Fruit fly (Drosophila melanogaster) whole organism, prepupa: ENCODE data around the gene CG12986.
A peak's percentile ranks its signal among the peaks of the same experiment; 100 is the strongest.

Source experiments
- CG10631 ChIP-seq: fragments of 200-800 bp; sonication (Bioruptor generic); optimal IDR thresholded peaks from 2 replicates; lab custom pipeline; 2016; ENCODE audit warnings: missing biosample characterization, missing genetic modification characterization
- CG10669 ChIP-seq: fragments of 200-800 bp; sonication (Bioruptor generic); optimal IDR thresholded peaks from 3 replicates; lab custom pipeline; 2018; ENCODE audit warnings: missing biosample characterization, mild to moderate bottlenecking, missing genetic modification characterization, moderate library complexity
- CG11294 ChIP-seq: fragments of 200-800 bp; sonication (Bioruptor generic); IDR thresholded peaks from 2 replicates; pipeline ENCODE4 v1.3.6; 2022; ENCODE audit warnings: missing biosample characterization, missing genetic modification characterization
- CG11762 ChIP-seq: fragments of 200-800 bp; sonication (Bioruptor generic); optimal IDR thresholded peaks from 3 replicates; lab custom pipeline; 2016; ENCODE audit warnings: missing biosample characterization, missing genetic modification characterization; ENCODE audit not compliant: insufficient read depth
- CG11902 ChIP-seq: fragments of 200-800 bp; sonication (Bioruptor generic); optimal IDR thresholded peaks from 3 replicates; lab custom pipeline; 2016; ENCODE audit warnings: missing biosample characterization, missing genetic modification characterization
- CG1621 ChIP-seq: fragments of 200-800 bp; sonication (Bioruptor generic); optimal IDR thresholded peaks from 3 replicates; lab custom pipeline; 2018; ENCODE audit warnings: missing biosample characterization, mild to moderate bottlenecking, missing genetic modification characterization
- CG16779 ChIP-seq: fragments of 200-800 bp; sonication (Bioruptor generic); optimal IDR thresholded peaks from 3 replicates; lab custom pipeline; 2017; ENCODE audit warnings: missing biosample characterization, mild to moderate bottlenecking, missing genetic modification characterization
- CG31627 ChIP-seq: fragments of 200-800 bp; sonication (Bioruptor generic); optimal IDR thresholded peaks from 3 replicates; lab custom pipeline; 2016; ENCODE audit warnings: missing biosample characterization, missing genetic modification characterization
- CG3919 ChIP-seq: fragments of 200-800 bp; sonication (Bioruptor generic); optimal IDR thresholded peaks from 3 replicates; lab custom pipeline; 2016; ENCODE audit warnings: missing biosample characterization, missing genetic modification characterization
- CG4318 ChIP-seq: fragments of 200-800 bp; sonication (Bioruptor generic); optimal IDR thresholded peaks from 3 replicates; lab custom pipeline; 2017; ENCODE audit warnings: missing biosample characterization, mild to moderate bottlenecking, missing genetic modification characterization
- CG6163 ChIP-seq: fragments of 200-800 bp; sonication (Bioruptor generic); IDR thresholded peaks from 3 replicates; pipeline ENCODE4 v1.3.6; 2022; ENCODE audit warnings: missing biosample characterization, missing genetic modification characterization
- CG6276 ChIP-seq: fragments of 200-800 bp; sonication (Bioruptor generic); optimal IDR thresholded peaks from 2 replicates; lab custom pipeline; 2017; ENCODE audit warnings: missing biosample characterization, mild to moderate bottlenecking, missing genetic modification characterization
- CG6792 ChIP-seq: fragments of 200-800 bp; sonication (Bioruptor generic); optimal IDR thresholded peaks from 3 replicates; lab custom pipeline; 2016; ENCODE audit warnings: missing biosample characterization, missing genetic modification characterization
- CG6808 ChIP-seq: fragments of 200-800 bp; sonication (Bioruptor generic); optimal IDR thresholded peaks from 3 replicates; lab custom pipeline; 2017; ENCODE audit warnings: missing biosample characterization, missing genetic modification characterization, mild to moderate bottlenecking, moderate library complexity, missing genetic modification reagents
- CG6854 ChIP-seq: fragments of 200-800 bp; sonication (Bioruptor generic); optimal IDR thresholded peaks from 2 replicates; lab custom pipeline; 2017; ENCODE audit warnings: missing biosample characterization, mild to moderate bottlenecking, missing genetic modification characterization
- CG7368 ChIP-seq: fragments of 200-800 bp; sonication (Bioruptor generic); optimal IDR thresholded peaks from 3 replicates; lab custom pipeline; 2016; ENCODE audit warnings: missing biosample characterization, missing genetic modification characterization
- CG8119 ChIP-seq: fragments of 200-800 bp; sonication (Bioruptor generic); IDR thresholded peaks from 3 replicates; pipeline ENCODE4 v1.3.6; 2022; ENCODE audit warnings: missing biosample characterization, missing genetic modification characterization
- CG8319 ChIP-seq: fragments of 200-800 bp; sonication (Bioruptor generic); optimal IDR thresholded peaks from 3 replicates; lab custom pipeline; 2016; ENCODE audit warnings: missing biosample characterization, missing genetic modification characterization
- CG8632 ChIP-seq: fragments of 200-800 bp; sonication (Bioruptor generic); optimal IDR thresholded peaks from 3 replicates; lab custom pipeline; 2016; ENCODE audit warnings: missing biosample characterization, missing genetic modification characterization
- CG9139 ChIP-seq: fragments of 200-800 bp; sonication (Bioruptor generic); optimal IDR thresholded peaks from 3 replicates; lab custom pipeline; 2017; ENCODE audit warnings: missing biosample characterization, mild to moderate bottlenecking, missing genetic modification characterization
- Eip75B ChIP-seq: fragments of 200-800 bp; sonication (Bioruptor generic); optimal IDR thresholded peaks from 3 replicates; lab custom pipeline; 2016; ENCODE audit warnings: missing biosample characterization, missing genetic modification characterization
- Eip93F ChIP-seq: fragments of 200-800 bp; sonication (Bioruptor generic); optimal IDR thresholded peaks from 2 replicates; lab custom pipeline; 2016; ENCODE audit warnings: missing biosample characterization, mild to moderate bottlenecking, missing genetic modification characterization
- Ets21C ChIP-seq: fragments of 200-800 bp; sonication (Bioruptor generic); optimal IDR thresholded peaks from 3 replicates; lab custom pipeline; 2016; ENCODE audit warnings: missing biosample characterization, missing genetic modification characterization
- Ets96B ChIP-seq: fragments of 200-800 bp; optimal IDR thresholded peaks from 2 replicates; lab custom pipeline; 2019; ENCODE audit warnings: missing biosample characterization, mild to moderate bottlenecking, missing genetic modification characterization, moderate library complexity
- Gug ChIP-seq: fragments of 200-800 bp; sonication (Bioruptor generic); IDR thresholded peaks from 2 replicates; pipeline ENCODE4 v1.3.6; 2022; ENCODE audit warnings: missing biosample characterization, missing genetic modification characterization
- Hr38 ChIP-seq: sonication (Bioruptor generic); optimal IDR thresholded peaks from 2 replicates; lab custom pipeline; 2016; ENCODE audit warnings: missing biosample characterization, missing genetic modification characterization
- Hr4 ChIP-seq: fragments of 200-800 bp; sonication (Bioruptor generic); optimal IDR thresholded peaks from 3 replicates; lab custom pipeline; 2016; ENCODE audit warnings: missing biosample characterization, missing genetic modification characterization
- Lpt ChIP-seq: fragments of 200-800 bp; sonication (Bioruptor generic); optimal IDR thresholded peaks from 3 replicates; lab custom pipeline; 2016; ENCODE audit warnings: missing biosample characterization, missing genetic modification characterization
- OdsH ChIP-seq: fragments of 200-800 bp; sonication (Bioruptor generic); optimal IDR thresholded peaks from 3 replicates; lab custom pipeline; 2016; ENCODE audit warnings: missing biosample characterization, missing genetic modification characterization
- Smox ChIP-seq: fragments of 200-800 bp; sonication (Bioruptor generic); optimal IDR thresholded peaks from 3 replicates; lab custom pipeline; 2016; ENCODE audit warnings: missing biosample characterization, missing genetic modification characterization
- Sox102F ChIP-seq: fragments of 200-800 bp; sonication (Bioruptor generic); optimal IDR thresholded peaks from 2 replicates; lab custom pipeline; 2016; ENCODE audit warnings: missing biosample characterization, mild to moderate bottlenecking, missing genetic modification characterization
- Sox14 ChIP-seq: fragments of 200-800 bp; sonication (Bioruptor generic); optimal IDR thresholded peaks from 3 replicates; lab custom pipeline; 2016; ENCODE audit warnings: missing biosample characterization, missing genetic modification characterization
- Sox15 ChIP-seq: fragments of 200-800 bp; sonication (Bioruptor generic); optimal IDR thresholded peaks from 3 replicates; lab custom pipeline; 2016; ENCODE audit warnings: missing biosample characterization, missing genetic modification characterization
- acj6 ChIP-seq: fragments of 200-800 bp; sonication (Bioruptor generic); optimal IDR thresholded peaks from 3 replicates; lab custom pipeline; 2016; ENCODE audit warnings: missing biosample characterization, missing genetic modification characterization
- cyc ChIP-seq: fragments of 200-800 bp; sonication (Bioruptor generic); optimal IDR thresholded peaks from 3 replicates; lab custom pipeline; 2016; ENCODE audit warnings: missing biosample characterization, missing genetic modification characterization
- dac ChIP-seq: fragments of 200-800 bp; sonication (Bioruptor generic); optimal IDR thresholded peaks from 2 replicates; lab custom pipeline; 2017; ENCODE audit warnings: missing biosample characterization, mild to moderate bottlenecking, missing genetic modification characterization
- dsx ChIP-seq: fragments of 200-800 bp; optimal IDR thresholded peaks from 3 replicates; lab custom pipeline; 2019; ENCODE audit warnings: missing biosample characterization, mild to moderate bottlenecking, missing genetic modification characterization, moderate library complexity; ENCODE audit not compliant: poor library complexity, severe bottlenecking
- eg ChIP-seq: fragments of 200-800 bp; sonication (Bioruptor generic); IDR thresholded peaks from 3 replicates; pipeline ENCODE4 v1.3.6; 2022; ENCODE audit warnings: missing biosample characterization, missing genetic modification characterization
- fd59A ChIP-seq: fragments of 200-800 bp; sonication (Bioruptor generic); optimal IDR thresholded peaks from 2 replicates; lab custom pipeline; 2017; ENCODE audit warnings: missing biosample characterization, mild to moderate bottlenecking, missing genetic modification characterization, missing genetic modification reagents
- fd85E ChIP-seq: fragments of 200-800 bp; sonication (Bioruptor generic); optimal IDR thresholded peaks from 3 replicates; lab custom pipeline; 2016; ENCODE audit warnings: missing biosample characterization, missing genetic modification characterization
- fkh ChIP-seq: fragments of 200-800 bp; sonication (Bioruptor generic); optimal IDR thresholded peaks from 3 replicates; lab custom pipeline; 2017; ENCODE audit warnings: missing biosample characterization, mild to moderate bottlenecking, missing genetic modification characterization, moderate library complexity
- lz ChIP-seq: fragments of 200-800 bp; sonication (Bioruptor generic); optimal IDR thresholded peaks from 3 replicates; lab custom pipeline; 2016; ENCODE audit warnings: missing biosample characterization, missing genetic modification characterization
- pdm3 ChIP-seq: fragments of 200-800 bp; sonication (Bioruptor generic); optimal IDR thresholded peaks from 3 replicates; lab custom pipeline; 2016; ENCODE audit warnings: missing biosample characterization, missing genetic modification characterization
- salr ChIP-seq, 2 experiments: fragments of 200-800 bp; sonication (Bioruptor generic); optimal IDR thresholded peaks; 3 replicates each; lab custom pipeline; 2016 to 2018; ENCODE audit warnings: missing biosample characterization in 2 of 2, missing genetic modification characterization in 2 of 2, mild to moderate bottlenecking in 1 of 2
- ss ChIP-seq, 2 experiments: fragments of 200-800 bp; sonication (Bioruptor generic); optimal IDR thresholded peaks; 2 replicates in 1 of 2; 3 replicates in 1 of 2; lab custom pipeline; 2017 to 2018; ENCODE audit warnings: mild to moderate bottlenecking in 2 of 2, missing biosample characterization in 2 of 2, missing genetic modification characterization in 2 of 2, moderate library complexity in 1 of 2
- svp ChIP-seq: fragments of 200-800 bp; sonication (Bioruptor generic); peaks from one replicate; lab custom pipeline; 2016; ENCODE audit warnings: missing biosample characterization, missing genetic modification characterization
- topi ChIP-seq: fragments of 200-800 bp; sonication (Bioruptor generic); optimal IDR thresholded peaks from 3 replicates; lab custom pipeline; 2016; ENCODE audit warnings: missing biosample characterization, missing genetic modification characterization

Gene CG12986

DNA sequence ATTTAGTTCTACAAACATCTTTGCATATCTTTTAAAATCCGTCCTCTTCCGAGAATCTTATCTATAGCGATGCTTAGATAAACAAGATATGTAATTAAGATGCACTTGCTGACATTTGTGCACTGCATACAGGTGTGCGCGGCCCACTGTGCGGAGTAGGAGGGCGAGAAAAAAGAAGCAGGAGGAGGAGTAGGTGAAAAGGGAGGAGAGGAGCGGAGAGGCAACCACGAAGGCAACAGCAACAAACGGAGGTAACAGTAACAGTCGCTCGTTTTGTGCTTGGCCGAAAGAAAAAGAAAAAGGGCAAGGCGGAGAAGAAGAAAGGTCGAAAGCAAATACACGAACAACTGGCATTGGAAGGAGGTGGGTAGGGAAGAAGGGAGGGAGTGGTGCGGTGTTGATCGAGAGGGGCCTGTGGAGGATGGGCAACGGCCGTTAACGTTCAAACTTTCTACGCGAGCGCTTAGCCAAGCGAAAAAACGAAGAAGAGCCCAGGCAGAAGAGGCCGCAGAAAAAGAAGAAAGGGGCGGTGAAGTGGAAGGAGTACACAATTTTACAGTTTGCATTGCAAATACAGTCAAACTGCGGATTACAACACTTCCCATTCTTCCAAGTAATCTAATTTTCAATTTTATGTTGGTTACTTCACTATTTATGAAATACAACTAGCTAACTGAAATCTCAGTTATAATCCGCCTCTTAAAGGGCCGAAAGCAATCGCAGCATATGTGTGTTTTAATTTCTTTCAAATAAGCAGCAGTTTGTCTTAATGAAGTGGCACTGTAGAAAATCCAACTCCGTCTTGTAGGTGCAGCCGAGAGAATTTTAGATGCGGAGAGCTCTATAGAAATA, 12.9 kb upstream of the CG12986 start (continued):
- no peak for TF ChIP-seq cyc (GFP tag; lab: Kevin White, UChicago)
- TF ChIP-seq Eip75B (GFP tag; lab: Kevin White, UChicago), result no peak
- TF ChIP-seq Gug (GFP tag; lab: Robert Waterston, UW), result no peak
- TF ChIP-seq lz (GFP tag; lab: Kevin White, UChicago), result no peak
- no peak for TF ChIP-seq CG8319 (GFP tag; lab: Kevin White, UChicago)
- TF ChIP-seq fd85E, result no peak
- TF ChIP-seq CG11762, result no peak
- no peak for TF ChIP-seq Sox14 (GFP tag; lab: Kevin White, UChicago)
- TF ChIP-seq CG7368 (GFP tag; lab: Kevin White, UChicago), result no peak
- TF ChIP-seq topi (GFP tag; lab: Kevin White, UChicago), result no peak
- TF ChIP-seq CG10669 (GFP tag; lab: Kevin White, UChicago), result no peak
- no peak for TF ChIP-seq Ets96B (tag; lab: Kevin White, UChicago)
- TF ChIP-seq CG6792, result no peak
- TF ChIP-seq CG11294 (GFP tag; lab: Robert Waterston, UW), result no peak
- peak; percentile 6 for TF ChIP-seq CG4318 (GFP tag; lab: Kevin White, UChicago)
- TF ChIP-seq Ets21C (GFP tag; lab: Kevin White, UChicago), result no peak
- TF ChIP-seq CG10631, result no peak
- TF ChIP-seq dac (GFP tag; lab: Kevin White, UChicago), result peak; percentile 22
- TF ChIP-seq acj6, result no peak
- TF ChIP-seq pdm3 (GFP tag; lab: Kevin White, UChicago), result peak; percentile 6
- no peak for TF ChIP-seq CG11902
- peak; percentile 39; the same call in 1 of the 3 replicates for TF ChIP-seq CG8119
- peak; percentile 21 for TF ChIP-seq Hr4
- peak; percentile 56 for TF ChIP-seq OdsH (GFP tag; lab: Kevin White, UChicago)
- no peak for TF ChIP-seq Hr38 (GFP tag; lab: Kevin White, UChicago)
- TF ChIP-seq CG3919 (GFP tag; lab: Kevin White, UChicago), result no peak
- no peak for TF ChIP-seq CG1621 (tag; lab: Kevin White, UChicago)
- TF ChIP-seq CG8632 (GFP tag; lab: Kevin White, UChicago), result no peak
- TF ChIP-seq fd59A (GFP tag; lab: Kevin White, UChicago), result no peak
- TF ChIP-seq CG9139, result no peak
- TF ChIP-seq fkh (GFP tag; lab: Kevin White, UChicago), result peak; percentile 10
- no peak for TF ChIP-seq eg
- 0 out of 3 replicates have a peak, but pooled peaks have one; percentile 35 for TF ChIP-seq CG6163
- no peak for TF ChIP-seq CG6808
- no peak for TF ChIP-seq salr (GFP tag; optimal IDR thresholded peaks at IDR 0.05; lab: Kevin White, UChicago)
- TF ChIP-seq Sox15 (GFP tag; lab: Kevin White, UChicago), result no peak
- no peak for TF ChIP-seq Eip93F (GFP tag; lab: Kevin White, UChicago)

- TF ChIP-seq ss (GFP tag; optimal IDR thresholded peaks at IDR 0.05; lab: Kevin White, UChicago) (peak in 1 of 2 experiments; percentile 13), Sox102F (no peak)
These were observed 11.2 kb upstream of the CG12986 start, which contains the start of gene CG6398 for dm6 chrX:17830644-17831043. Gene CG6398, plus strand, starts transcription at chrX:17830828.

- no peak for TF ChIP-seq CG7368 (GFP tag; lab: Kevin White, UChicago)
- peak; percentile 89 for TF ChIP-seq svp (GFP tag; lab: Kevin White, UChicago)
- no peak for TF ChIP-seq CG16779 (tag; lab: Kevin White, UChicago)
- no peak for TF ChIP-seq Eip93F (GFP tag; lab: Kevin White, UChicago)
- TF ChIP-seq CG6276 (GFP tag; lab: Kevin White, UChicago), result peak; percentile 21
- peak; percentile 22 for TF ChIP-seq Eip75B (GFP tag; lab: Kevin White, UChicago)
- peak; percentile 61 for TF ChIP-seq CG10631
- peak; percentile 39 for TF ChIP-seq Hr4
- TF ChIP-seq CG8119, result 0 out of 3 replicates have a peak, but pooled peaks have one; percentile 26
- TF ChIP-seq lz (GFP tag; lab: Kevin White, UChicago), result peak; percentile 63
- no peak for TF ChIP-seq fd85E
- peak; percentile 11 for TF ChIP-seq Ets21C (GFP tag; lab: Kevin White, UChicago)
- TF ChIP-seq Sox102F, result peak; percentile 60
- TF ChIP-seq OdsH (GFP tag; lab: Kevin White, UChicago), result peak; percentile 81
- TF ChIP-seq CG6854 (GFP tag; lab: Kevin White, UChicago), result no peak
- TF ChIP-seq CG4318 (GFP tag; lab: Kevin White, UChicago), result peak; percentile 41
- peak; percentile 45 for TF ChIP-seq CG31627 (GFP tag; lab: Kevin White, UChicago)
- peak; percentile 35 for TF ChIP-seq Smox (GFP tag; lab: Kevin White, UChicago)
- peak; percentile 13 for TF ChIP-seq dsx (GFP tag; lab: Kevin White, UChicago)
- TF ChIP-seq topi (GFP tag; lab: Kevin White, UChicago), result peak; percentile 76
- TF ChIP-seq Lpt (GFP tag; lab: Kevin White, UChicago), result no peak
These were observed 10.7 kb upstream of the CG12986 start for dm6 chrX:17830211-17830616.
